Fruit fly (Drosophila melanogaster) whole organism, pupa: ENCODE measurements around the gene CG45071.

ENCODE experiments used
- CG10348 ChIP-seq: fragments of 200-800 bp; sonication (Bioruptor generic); IDR thresholded peaks from 2 replicates; pipeline ENCODE4 v1.3.6; 2022; ENCODE audit warnings: missing biosample characterization, missing genetic modification characterization
- CG17806 ChIP-seq: fragments of 200-800 bp; sonication (Bioruptor generic); optimal IDR thresholded peaks from 2 replicates; lab custom pipeline; 2018; ENCODE audit warnings: missing biosample characterization, mild to moderate bottlenecking, missing genetic modification characterization, moderate library complexity
- CG32121 ChIP-seq: fragments of 200-800 bp; sonication (Bioruptor generic); IDR thresholded peaks from 2 replicates; pipeline ENCODE4 v1.3.6; 2022; ENCODE audit warnings: missing biosample characterization, missing genetic modification characterization
- CG34367 ChIP-seq: fragments of 200-800 bp; sonication (Bioruptor generic); optimal IDR thresholded peaks from 2 replicates; lab custom pipeline; 2018; ENCODE audit warnings: missing biosample characterization, mild to moderate bottlenecking, missing genetic modification characterization
- CG4496 ChIP-seq: fragments of 200-800 bp; sonication (Bioruptor generic); IDR thresholded peaks from 3 replicates; pipeline ENCODE4 v1.3.6; 2022; ENCODE audit warnings: missing biosample characterization, missing genetic modification characterization
- CG8301 ChIP-seq: fragments of 200-800 bp; sonication (Bioruptor generic); optimal IDR thresholded peaks from 2 replicates; lab custom pipeline; 2018; ENCODE audit warnings: missing biosample characterization, mild to moderate bottlenecking, missing genetic modification characterization
- CG9948 ChIP-seq: fragments of 200-800 bp; sonication (Bioruptor generic); optimal IDR thresholded peaks from 2 replicates; lab custom pipeline; 2018; ENCODE audit warnings: missing biosample characterization, mild to moderate bottlenecking, missing genetic modification characterization, moderate library complexity
- D1 ChIP-seq: fragments of 200-800 bp; sonication (Bioruptor generic); optimal IDR thresholded peaks from 2 replicates; lab custom pipeline; 2018; ENCODE audit warnings: missing biosample characterization, mild to moderate bottlenecking, missing genetic modification characterization, moderate library complexity
- EcR ChIP-seq: fragments of 200-800 bp; sonication (Bioruptor generic); optimal IDR thresholded peaks from 3 replicates; lab custom pipeline; 2019; ENCODE audit warnings: missing biosample characterization, missing genetic modification characterization, mild to moderate bottlenecking, moderate library complexity, missing genetic modification reagents
- Ets98B ChIP-seq: fragments of 200-800 bp; sonication (Bioruptor generic); IDR thresholded peaks from 2 replicates; pipeline ENCODE4 v1.3.6; 2022; ENCODE audit warnings: missing biosample characterization, missing genetic modification characterization
- Pif1A ChIP-seq: fragments of 200-800 bp; sonication (Bioruptor generic); optimal IDR thresholded peaks from 3 replicates; lab custom pipeline; 2016; ENCODE audit warnings: missing biosample characterization, missing genetic modification characterization
- Pif1B ChIP-seq: fragments of 200-800 bp; sonication (Bioruptor generic); optimal IDR thresholded peaks from 3 replicates; lab custom pipeline; 2016; ENCODE audit warnings: missing biosample characterization, missing genetic modification characterization
- rn ChIP-seq: fragments of 200-800 bp; sonication (Bioruptor generic); IDR thresholded peaks from 2 replicates; pipeline ENCODE4 v1.3.6; 2022; ENCODE audit warnings: missing biosample characterization, missing genetic modification characterization

DNA sequence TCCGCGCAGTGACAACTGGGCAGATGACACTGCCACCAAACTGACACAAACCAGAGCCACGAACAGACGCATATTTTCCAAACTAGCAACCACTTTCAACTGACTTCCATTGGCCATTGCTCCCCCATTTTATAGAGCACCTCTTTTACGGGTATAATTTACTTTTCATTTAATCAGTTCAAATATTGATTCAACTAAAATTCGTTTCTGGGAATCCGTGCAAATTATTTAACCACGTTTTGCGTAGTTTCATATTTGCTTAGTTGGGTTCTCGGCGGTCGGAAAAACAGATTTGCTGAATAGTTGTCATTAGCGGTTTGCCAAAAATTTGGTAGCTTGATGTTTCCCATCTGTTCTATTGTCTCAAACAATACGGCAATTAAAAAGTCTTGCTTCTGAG is 44.1 kb upstream of the CG45071 start, which contains the start of gene CG13460:
- no peak for TF ChIP-seq CG9948 (tag; lab: Kevin White, UChicago)
- no peak for TF ChIP-seq CG8301 (tag; lab: Kevin White, UChicago)
- no peak for TF ChIP-seq EcR (GFP tag; lab: Kevin White, UChicago)
- no peak for TF ChIP-seq CG34367
- no peak for TF ChIP-seq CG17806 (tag; lab: Kevin White, UChicago)
- TF ChIP-seq CG4496 (GFP tag; lab: Robert Waterston, UW) = no peak
- TF ChIP-seq rn (GFP tag; lab: Robert Waterston, UW) = no peak
- TF ChIP-seq Ets98B (GFP tag; lab: Robert Waterston, UW) = no peak
- TF ChIP-seq Pif1B (GFP tag; lab: Kevin White, UChicago) = no peak
- TF ChIP-seq CG32121 (GFP tag; lab: Robert Waterston, UW) = no peak
- no peak for TF ChIP-seq D1
- TF ChIP-seq CG10348 (GFP tag; lab: Robert Waterston, UW) = no peak
- TF ChIP-seq Pif1A = no peak
